Worm (Caenorhabditis elegans): Measurements from ENCODE around the gene fbxa-85.

DNA sequence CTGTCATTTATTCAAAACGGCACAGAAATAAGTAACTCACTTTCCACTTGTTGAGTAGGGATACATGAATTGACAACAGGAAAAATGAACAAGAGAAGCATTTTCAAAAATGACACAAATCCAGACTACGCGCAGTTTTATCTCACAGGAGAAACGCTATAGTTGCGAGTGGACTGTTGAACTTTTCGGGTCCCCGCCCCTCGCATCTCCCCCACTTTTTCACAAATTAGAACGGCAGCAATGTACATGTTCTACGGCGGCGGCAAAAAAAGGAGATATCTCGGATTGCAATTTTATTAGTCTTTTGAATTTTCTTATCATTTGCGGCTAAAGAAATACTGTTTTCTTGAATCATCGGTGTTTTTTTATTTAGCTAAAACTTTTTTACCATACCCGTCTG lies 13.6 kb upstream of the fbxa-85 start, which contains the start of gene clec-242:
- TF ChIP-seq egl-5 (tag; optimal IDR thresholded peaks at IDR 0.05) (no peak), nhr-237 (tag; optimal IDR thresholded peaks at IDR 0.05) (no peak), ztf-4 (tag; optimal IDR thresholded peaks at IDR 0.05) (no peak), nhr-76 (tag; optimal IDR thresholded peaks at IDR 0.05) (no peak), ztf-11 (tag; optimal IDR thresholded peaks at IDR 0.05) (no peak), nhr-11 (tag; optimal IDR thresholded peaks at IDR 0.05) (no peak), fos-1 (tag; optimal IDR thresholded peaks at IDR 0.05) (no peak), elt-2 (tag; optimal IDR thresholded peaks at IDR 0.05) (no peak), ama-1 (optimal IDR thresholded peaks at IDR 0.05) (no peak), lin-39 (tag; optimal IDR thresholded peaks at IDR 0.05) (no peak), nhr-12 (tag; optimal IDR thresholded peaks at IDR 0.05) (no peak), R02D3.7 (tag; optimal IDR thresholded peaks at IDR 0.05) (no peak), nhr-77 (tag; optimal IDR thresholded peaks at IDR 0.05) (no peak)
